Fruit fly (Drosophila melanogaster) whole organism, prepupa: Measurements from ENCODE around the gene Usp5.

Experiments used
- CG11294 ChIP-seq: fragments of 200-800 bp; sonication (Bioruptor generic); IDR thresholded peaks from 2 replicates; pipeline ENCODE4 v1.3.6; 2022; ENCODE audit warnings: missing biosample characterization, missing genetic modification characterization
- CG6276 ChIP-seq: fragments of 200-800 bp; sonication (Bioruptor generic); optimal IDR thresholded peaks from 2 replicates; lab custom pipeline; 2017; ENCODE audit warnings: missing biosample characterization, mild to moderate bottlenecking, missing genetic modification characterization
- acj6 ChIP-seq: fragments of 200-800 bp; sonication (Bioruptor generic); optimal IDR thresholded peaks from 3 replicates; lab custom pipeline; 2016; ENCODE audit warnings: missing biosample characterization, missing genetic modification characterization
- eg ChIP-seq: fragments of 200-800 bp; sonication (Bioruptor generic); IDR thresholded peaks from 3 replicates; pipeline ENCODE4 v1.3.6; 2022; ENCODE audit warnings: missing biosample characterization, missing genetic modification characterization

DNA sequence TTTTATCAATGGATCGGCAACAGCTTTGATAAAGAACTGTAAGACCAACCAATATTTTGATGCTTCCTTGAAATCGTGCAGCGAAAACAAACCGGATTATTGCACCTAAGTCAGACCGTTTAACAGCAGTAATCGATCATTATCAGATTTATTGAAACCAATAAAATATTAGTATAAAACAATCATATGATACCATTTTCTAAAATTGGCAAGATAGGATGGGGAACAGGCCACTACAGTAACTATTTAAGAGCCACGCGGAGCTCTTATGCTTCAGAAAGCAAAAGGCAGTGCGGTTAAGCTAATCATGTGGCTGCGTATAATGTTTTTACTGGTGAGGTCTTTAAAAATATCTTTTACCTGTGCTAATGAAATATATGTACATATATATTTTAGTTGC is 38.2 kb upstream of the Usp5 start, which contains the start of gene CG32284:
- TF ChIP-seq CG6276 (no peak), acj6 (GFP tag; lab: Kevin White, UChicago) (no peak), eg (no peak), CG11294 (GFP tag; lab: Robert Waterston, UW) (no peak)
